Fruit fly (Drosophila melanogaster): Measurements from ENCODE around the gene CG13855.

Gene CG13855

DNA sequence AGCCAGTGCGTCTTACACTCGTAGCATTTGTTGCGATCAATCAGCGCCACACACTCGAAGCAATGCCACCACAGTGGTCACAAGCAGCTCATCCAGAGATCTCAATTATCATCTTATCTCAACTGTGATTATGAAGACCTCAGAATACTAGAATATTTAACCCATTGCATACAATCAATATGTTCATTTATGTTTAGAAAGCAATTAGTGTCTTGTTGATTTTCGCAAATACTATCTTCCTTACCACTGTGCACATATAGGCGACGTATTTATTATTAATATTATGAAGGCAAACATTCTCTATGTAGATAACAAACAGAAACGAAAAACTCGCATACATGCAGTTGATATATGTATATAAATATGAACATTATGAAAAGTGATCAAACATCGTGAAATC is 46.9 kb upstream of the CG13855 start (continued):
- TF ChIP-seq CG2129 (GFP tag; IDR thresholded peaks at IDR 0.05; ENCODE audit: partially characterized antibody): no peak
- peak; percentile 59 for TF ChIP-seq Six4 (GFP tag; optimal IDR thresholded peaks at IDR 0.05)
- TF ChIP-seq Usf (GFP tag; optimal IDR thresholded peaks at IDR 0.05): no peak
- TF ChIP-seq CG4404 (GFP tag; IDR thresholded peaks at IDR 0.05): 0 out of 2 replicates have a peak, but pooled peaks have one; percentile 17
- TF ChIP-seq Rx (GFP tag; IDR thresholded peaks at IDR 0.05): peak; percentile 54; the same call in 1 of the 2 replicates
- peak; percentile 74 for TF ChIP-seq CG17568 (GFP tag; optimal IDR thresholded peaks at IDR 0.05)
- TF ChIP-seq ac (GFP tag; optimal IDR thresholded peaks at IDR 0.05): peak; percentile 57
- TF ChIP-seq HHEX (GFP tag; optimal IDR thresholded peaks at IDR 0.05): peak; percentile 67
- no peak for TF ChIP-seq CG4282 (GFP tag; optimal IDR thresholded peaks at IDR 0.05)
- TF ChIP-seq stwl (tag; optimal IDR thresholded peaks at IDR 0.05): peak; percentile 23
- TF ChIP-seq CG6683 (GFP tag; optimal IDR thresholded peaks at IDR 0.05): peak; percentile 38
- peak; percentile 43 for TF ChIP-seq caup (GFP tag; optimal IDR thresholded peaks at IDR 0.05; ENCODE audit: severe bottlenecking)
- TF ChIP-seq CrebB (tag; optimal IDR thresholded peaks at IDR 0.05): peak; percentile 42
- TF ChIP-seq CG7839 (tag; optimal IDR thresholded peaks at IDR 0.05): peak; percentile 54
- peak; percentile 87 for TF ChIP-seq vvl (GFP tag; IDR thresholded peaks at IDR 0.05)
- TF ChIP-seq Neu2 (GFP tag; optimal IDR thresholded peaks at IDR 0.05; ENCODE audit: borderline replicate concordance): no peak
- TF ChIP-seq CG17328 (GFP tag; IDR thresholded peaks at IDR 0.05): peak; percentile 79
- no peak for TF ChIP-seq zf30C (GFP tag; optimal IDR thresholded peaks at IDR 0.05)
- no peak for TF ChIP-seq kay (GFP tag; optimal IDR thresholded peaks at IDR 0.05)
- TF ChIP-seq insv (GFP tag; optimal IDR thresholded peaks at IDR 0.05): no peak
- peak; percentile 78 for TF ChIP-seq kni (GFP tag; optimal IDR thresholded peaks at IDR 0.05)
- TF ChIP-seq gsb (GFP tag; IDR thresholded peaks at IDR 0.05): peak; percentile 49
- TF ChIP-seq NC2α (GFP tag; optimal IDR thresholded peaks at IDR 0.05): peak; percentile 55
- peak; percentile 57 for TF ChIP-seq CG17612 (GFP tag; IDR thresholded peaks at IDR 0.05)
- no peak for TF ChIP-seq CG16813 (GFP tag; IDR thresholded peaks at IDR 0.05; ENCODE audit: partially characterized antibody)
- peak; percentile 10 for TF ChIP-seq CG15073 (GFP tag; optimal IDR thresholded peaks at IDR 0.05)
- peak; percentile 58 for TF ChIP-seq wek (GFP tag; optimal IDR thresholded peaks at IDR 0.05)
- peak; percentile 32 for TF ChIP-seq kah (GFP tag; optimal IDR thresholded peaks at IDR 0.05)
- TF ChIP-seq Tbp (GFP tag; optimal IDR thresholded peaks at IDR 0.05): no peak
- TF ChIP-seq nerfin-2 (GFP tag; IDR thresholded peaks at IDR 0.05; ENCODE audit: partially characterized antibody): no peak
- TF ChIP-seq pum (GFP tag; optimal IDR thresholded peaks at IDR 0.05): peak; percentile 25
- TF ChIP-seq chinmo (GFP tag; IDR thresholded peaks at IDR 0.05; ENCODE audit: partially characterized antibody): no peak
- TF ChIP-seq luna (GFP tag; optimal IDR thresholded peaks at IDR 0.05): no peak
- TF ChIP-seq abd-A (tag; optimal IDR thresholded peaks at IDR 0.05): no peak
- TF ChIP-seq ftz-f1 (GFP tag; optimal IDR thresholded peaks at IDR 0.05): no peak
- TF ChIP-seq sisA (GFP tag; IDR thresholded peaks at IDR 0.05): peak; percentile 46; the same call in 1 of the 2 replicates
- peak; percentile 17 for TF ChIP-seq Deaf1 (tag; optimal IDR thresholded peaks at IDR 0.05)
- TF ChIP-seq sug (tag; optimal IDR thresholded peaks at IDR 0.05): peak; percentile 18
- TF ChIP-seq h (optimal IDR thresholded peaks at IDR 0.05): no peak
- TF ChIP-seq CoRest (tag; optimal IDR thresholded peaks at IDR 0.05): peak; percentile 68
- TF ChIP-seq Side (GFP tag; optimal IDR thresholded peaks at IDR 0.05): peak; percentile 12
- no peak for TF ChIP-seq Opbp (GFP tag; IDR thresholded peaks at IDR 0.05; ENCODE audit: partially characterized antibody)
- TF ChIP-seq CG16779 (GFP tag; IDR thresholded peaks at IDR 0.05): no peak
- TF ChIP-seq CG4360 (GFP tag; IDR thresholded peaks at IDR 0.05): peak; percentile 61; the same call in 1 of the 2 replicates
- TF ChIP-seq Hr51 (GFP tag; optimal IDR thresholded peaks at IDR 0.05): peak; percentile 27 to 58
- no peak for TF ChIP-seq dimm (GFP tag; IDR thresholded peaks at IDR 0.05)
- 0 out of 2 replicates have a peak, but pooled peaks have one; percentile 11 for TF ChIP-seq wdn (GFP tag; IDR thresholded peaks at IDR 0.05)
- TF ChIP-seq aop (GFP tag; IDR thresholded peaks at IDR 0.05): no peak
- TF ChIP-seq CG1792 (GFP tag; optimal IDR thresholded peaks at IDR 0.05): peak; percentile 73
- TF ChIP-seq Trl (optimal IDR thresholded peaks at IDR 0.05): no peak
- TF ChIP-seq Trl (GFP tag; optimal IDR thresholded peaks at IDR 0.05): peak; percentile 76
